Worm (Caenorhabditis elegans): ENCODE results near the gene ceh-28.

The ceh-28 gene

ce11 chrX:13102838-13103237 lies 28.4 kb downstream of the ceh-28 start:
- no peak for TF ChIP-seq ztf-29 (GFP tag; IDR thresholded peaks at IDR 0.05)
- TF ChIP-seq flt-1 (GFP tag; IDR thresholded peaks at IDR 0.05) = no peak
- TF ChIP-seq ztf-23 (GFP tag; IDR thresholded peaks at IDR 0.05) = no peak
- no peak for TF ChIP-seq T22C8.4 (GFP tag; IDR thresholded peaks at IDR 0.05)
- TF ChIP-seq klf-2 (GFP tag; conservative IDR thresholded peaks at IDR 0.05) = no peak
- TF ChIP-seq med-1 (GFP tag; optimal IDR thresholded peaks at IDR 0.05; ENCODE audit: insufficient read depth) = no peak
- no peak for TF ChIP-seq tab-1 (GFP tag; IDR thresholded peaks at IDR 0.05)
- TF ChIP-seq cog-1 (tag; optimal IDR thresholded peaks at IDR 0.05) = no peak
- no peak for TF ChIP-seq ref-1 (GFP tag; conservative IDR thresholded peaks at IDR 0.05)

ce11 chrX:13104966-13105365 lies 30.5 kb downstream of the ceh-28 start, which contains the start of gene F17H10.1:
F17H10.1 (plus strand) TSS chrX:13105241.
- TF ChIP-seq klf-2 (GFP tag; conservative IDR thresholded peaks at IDR 0.05) (no peak), T22C8.4 (GFP tag; IDR thresholded peaks at IDR 0.05) (no peak), med-1 (GFP tag; optimal IDR thresholded peaks at IDR 0.05; ENCODE audit: insufficient read depth) (no peak), tab-1 (GFP tag; IDR thresholded peaks at IDR 0.05) (no peak), flt-1 (GFP tag; IDR thresholded peaks at IDR 0.05) (peak; percentile 65; the same call in 1 of the 2 replicates), ztf-23 (GFP tag; IDR thresholded peaks at IDR 0.05) (no peak; the same call in 1 of the 2 replicates), cog-1 (tag; optimal IDR thresholded peaks at IDR 0.05) (no peak)

ce11 chrX:13106177-13106761 lies 31.8 kb downstream of the ceh-28 start:
- TF ChIP-seq med-1 (GFP tag; optimal IDR thresholded peaks at IDR 0.05; ENCODE audit: insufficient read depth) (no peak), ztf-29 (GFP tag; IDR thresholded peaks at IDR 0.05) (no peak), cog-1 (tag; optimal IDR thresholded peaks at IDR 0.05) (no peak), tab-1 (GFP tag; IDR thresholded peaks at IDR 0.05) (no peak), ztf-23 (GFP tag; IDR thresholded peaks at IDR 0.05) (no peak), klf-2 (GFP tag; conservative IDR thresholded peaks at IDR 0.05) (no peak), ref-1 (GFP tag; conservative IDR thresholded peaks at IDR 0.05) (no peak), flt-1 (GFP tag; IDR thresholded peaks at IDR 0.05) (no peak), T22C8.4 (GFP tag; IDR thresholded peaks at IDR 0.05) (no peak)

- no peak for TF ChIP-seq tab-1 (GFP tag; IDR thresholded peaks at IDR 0.05)
- no peak for TF ChIP-seq flt-1 (GFP tag; IDR thresholded peaks at IDR 0.05)
- TF ChIP-seq med-1 (GFP tag; optimal IDR thresholded peaks at IDR 0.05; ENCODE audit: insufficient read depth) = no peak
- no peak for TF ChIP-seq ref-1 (GFP tag; conservative IDR thresholded peaks at IDR 0.05)
- no peak for TF ChIP-seq cog-1 (tag; optimal IDR thresholded peaks at IDR 0.05)
- TF ChIP-seq klf-2 (GFP tag; conservative IDR thresholded peaks at IDR 0.05) = no peak
- no peak for TF ChIP-seq ztf-23 (GFP tag; IDR thresholded peaks at IDR 0.05)
- TF ChIP-seq T22C8.4 (GFP tag; IDR thresholded peaks at IDR 0.05) = no peak
- no peak for TF ChIP-seq ztf-29 (GFP tag; IDR thresholded peaks at IDR 0.05)
Observed at ce11 chrX:13108664-13109063, 34.2 kb downstream of the ceh-28 start.

ce11 chrX:13110004-13110403 lies 35.5 kb downstream of the ceh-28 start:
- TF ChIP-seq tab-1 (GFP tag; IDR thresholded peaks at IDR 0.05) (no peak), med-1 (GFP tag; optimal IDR thresholded peaks at IDR 0.05; ENCODE audit: insufficient read depth) (no peak), ztf-23 (GFP tag; IDR thresholded peaks at IDR 0.05) (no peak), flt-1 (GFP tag; IDR thresholded peaks at IDR 0.05) (no peak), ref-1 (GFP tag; conservative IDR thresholded peaks at IDR 0.05) (no peak), ztf-29 (GFP tag; IDR thresholded peaks at IDR 0.05) (no peak), cog-1 (tag; optimal IDR thresholded peaks at IDR 0.05) (no peak), T22C8.4 (GFP tag; IDR thresholded peaks at IDR 0.05) (no peak), klf-2 (GFP tag; conservative IDR thresholded peaks at IDR 0.05) (no peak)

- no peak for TF ChIP-seq med-1 (GFP tag; optimal IDR thresholded peaks at IDR 0.05; ENCODE audit: insufficient read depth)
- no peak for TF ChIP-seq tab-1 (GFP tag; IDR thresholded peaks at IDR 0.05)
- TF ChIP-seq ztf-23 (GFP tag; IDR thresholded peaks at IDR 0.05) = no peak
- TF ChIP-seq cog-1 (tag; optimal IDR thresholded peaks at IDR 0.05) = no peak
- no peak for TF ChIP-seq T22C8.4 (GFP tag; IDR thresholded peaks at IDR 0.05)
- TF ChIP-seq ztf-29 (GFP tag; IDR thresholded peaks at IDR 0.05) = no peak
Observed at ce11 chrX:13112664-13113063, 38.2 kb downstream of the ceh-28 start.

- TF ChIP-seq ztf-23 (GFP tag; IDR thresholded peaks at IDR 0.05) (no peak), flt-1 (GFP tag; IDR thresholded peaks at IDR 0.05) (no peak)
Observed at ce11 chrX:13113457-13113856, 39.0 kb downstream of the ceh-28 start, which contains the start of gene F17H10.2. F17H10.2 (plus strand) TSS chrX:13113772.

ce11 chrX:13115694-13116093 lies 41.2 kb downstream of the ceh-28 start:
- TF ChIP-seq flt-1 (GFP tag; IDR thresholded peaks at IDR 0.05) (no peak), med-1 (GFP tag; optimal IDR thresholded peaks at IDR 0.05; ENCODE audit: insufficient read depth) (no peak), klf-2 (GFP tag; conservative IDR thresholded peaks at IDR 0.05) (no peak), ref-1 (GFP tag; conservative IDR thresholded peaks at IDR 0.05) (no peak), cog-1 (tag; optimal IDR thresholded peaks at IDR 0.05) (no peak), tab-1 (GFP tag; IDR thresholded peaks at IDR 0.05) (no peak), T22C8.4 (GFP tag; IDR thresholded peaks at IDR 0.05) (no peak), ztf-29 (GFP tag; IDR thresholded peaks at IDR 0.05) (no peak), ztf-23 (GFP tag; IDR thresholded peaks at IDR 0.05) (no peak)

ce11 chrX:13116380-13116779 lies 41.9 kb downstream of the ceh-28 start:
- TF ChIP-seq ztf-23 (GFP tag; IDR thresholded peaks at IDR 0.05) (no peak), tab-1 (GFP tag; IDR thresholded peaks at IDR 0.05) (no peak), med-1 (GFP tag; optimal IDR thresholded peaks at IDR 0.05; ENCODE audit: insufficient read depth) (no peak), klf-2 (GFP tag; conservative IDR thresholded peaks at IDR 0.05) (no peak), T22C8.4 (GFP tag; IDR thresholded peaks at IDR 0.05) (no peak), ref-1 (GFP tag; conservative IDR thresholded peaks at IDR 0.05) (no peak), flt-1 (GFP tag; IDR thresholded peaks at IDR 0.05) (no peak), cog-1 (tag; optimal IDR thresholded peaks at IDR 0.05) (no peak), ztf-29 (GFP tag; IDR thresholded peaks at IDR 0.05) (no peak)

- TF ChIP-seq klf-2 (GFP tag; conservative IDR thresholded peaks at IDR 0.05) = no peak
- peak; percentile 42; the same call in 1 of the 2 replicates for TF ChIP-seq T22C8.4 (GFP tag; IDR thresholded peaks at IDR 0.05)
- TF ChIP-seq cog-1 (tag; optimal IDR thresholded peaks at IDR 0.05) = no peak
Observed at ce11 chrX:13119900-13120299, 45.4 kb downstream of the ceh-28 start.
